Worm (Caenorhabditis elegans): ENCODE data around the gene srh-250.

The srh-250 gene

DNA sequence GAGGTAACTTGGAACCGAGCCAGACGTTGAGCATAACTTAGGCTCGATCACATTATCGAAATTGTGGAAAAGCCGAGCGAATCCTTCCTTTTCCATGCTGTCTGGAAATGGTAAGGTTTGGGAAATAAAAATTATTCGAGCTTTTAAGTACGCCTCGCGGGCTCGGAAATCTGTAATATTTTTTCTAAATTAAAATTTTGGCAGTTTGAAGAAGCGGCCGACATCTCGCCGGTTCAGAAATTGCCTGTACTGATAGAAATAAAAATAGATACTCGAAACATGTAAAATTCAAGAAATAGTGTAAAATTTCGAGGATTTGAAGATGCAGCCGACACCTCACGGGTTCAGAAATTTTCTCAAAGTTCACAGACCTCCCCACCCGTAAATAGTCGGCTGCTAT is 32.3 kb downstream of the srh-250 start, which contains the start of gene bcmo-2:
TSS of gene bcmo-2 (minus strand) at position 101 of the 400 bp plus-strand sequence.
- TF ChIP-seq snpc-4 (GFP tag; optimal IDR thresholded peaks at IDR 0.05) = no peak
- TF ChIP-seq snpc-4 (tag; optimal IDR thresholded peaks at IDR 0.05) = peak in 2 of 4 experiments; percentile 1 to 35
- no peak for TF ChIP-seq snpc-1.1 (tag; optimal IDR thresholded peaks at IDR 0.05; ENCODE audit: insufficient read depth)

DNA sequence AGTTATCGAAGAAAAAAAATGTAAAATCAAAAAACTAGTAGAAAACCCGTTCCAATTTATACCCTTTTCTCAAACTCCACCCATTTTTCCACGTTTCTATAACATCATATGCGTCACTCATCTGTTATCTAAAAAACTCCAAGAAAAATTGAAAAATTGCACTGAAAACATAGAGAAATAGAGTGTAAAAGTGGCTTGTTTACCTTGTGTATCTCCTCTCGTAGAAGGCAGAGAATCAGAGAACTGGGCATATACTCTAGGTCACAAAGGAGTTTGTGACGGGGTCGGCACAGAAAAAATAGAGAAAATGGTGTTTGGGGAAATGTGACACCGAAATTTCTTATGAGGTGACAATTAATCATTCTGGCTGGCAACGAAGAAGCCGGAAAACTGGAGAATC is 32.9 kb downstream of the srh-250 start:
- TF ChIP-seq nhr-120 (GFP tag; IDR thresholded peaks at IDR 0.05) (no peak), nhr-179 (tag; optimal IDR thresholded peaks at IDR 0.05) (no peak), lin-35 (GFP tag; optimal IDR thresholded peaks at IDR 0.05) (no peak), let-607 (tag; optimal IDR thresholded peaks at IDR 0.05) (peak in 1 of 2 experiments; percentile 18), hlh-26 (GFP tag; conservative IDR thresholded peaks at IDR 0.05) (no peak), attf-5 (GFP tag; optimal IDR thresholded peaks at IDR 0.05) (peak; percentile 53), nhr-80 (tag; optimal IDR thresholded peaks at IDR 0.05) (peak; percentile 87), sea-2 (GFP tag; IDR thresholded peaks at IDR 0.05) (no peak), hmg-1.2 (GFP tag; IDR thresholded peaks at IDR 0.05) (peak; percentile 43; the same call in 1 of the 2 replicates), F49E8.2 (tag; optimal IDR thresholded peaks at IDR 0.05; ENCODE audit: insufficient read depth) (no peak), pha-4 (tag; optimal IDR thresholded peaks at IDR 0.05) (peak; percentile 52), dox-1 (GFP tag; IDR thresholded peaks at IDR 0.05) (peak; percentile 45; the same call in 1 of the 2 replicates), Y56A3A.18 (GFP tag; IDR thresholded peaks at IDR 0.05) (no peak), nfyb-1 (GFP tag; IDR thresholded peaks at IDR 0.05) (peak; percentile 71; the same call in 1 of the 2 replicates), cebp-1 (GFP tag; IDR thresholded peaks at IDR 0.05) (no peak), cebp-1 (tag; optimal IDR thresholded peaks at IDR 0.05) (peak; percentile 55)

DNA sequence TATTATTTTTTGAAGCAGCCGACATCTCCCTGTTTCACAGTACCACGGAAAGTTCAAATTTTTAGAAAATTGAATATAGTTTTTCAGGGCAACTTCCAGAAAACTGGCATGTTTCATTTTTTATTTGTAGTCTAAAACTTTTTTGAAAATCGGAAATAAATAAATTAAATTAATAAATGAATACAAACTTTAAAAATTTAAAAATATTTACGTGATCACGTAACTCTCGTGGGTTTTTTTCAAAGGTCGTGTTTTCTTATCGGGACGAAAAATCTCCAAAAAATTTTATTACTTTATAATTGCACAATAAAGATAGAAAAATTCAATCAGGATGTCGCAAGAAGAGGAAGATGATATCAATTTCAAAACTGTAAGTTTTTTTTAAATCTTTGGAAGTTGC is 33.3 kb downstream of the srh-250 start, which contains the start of gene F53C3.1:
TSS of gene F53C3.1 (plus strand) at position 301 of the 400 bp plus-strand sequence.
- TF ChIP-seq let-526 (GFP tag; IDR thresholded peaks at IDR 0.05) (no peak), F10E7.11 (tag; optimal IDR thresholded peaks at IDR 0.05) (no peak), zim-3 (tag; optimal IDR thresholded peaks at IDR 0.05) (no peak), Y95B8A.8 (GFP tag; IDR thresholded peaks at IDR 0.05) (no peak), Y53F4B.3 (GFP tag; IDR thresholded peaks at IDR 0.05) (no peak), attf-5 (GFP tag; optimal IDR thresholded peaks at IDR 0.05) (no peak), egl-18 (GFP tag; IDR thresholded peaks at IDR 0.05) (no peak), sdz-38 (tag; optimal IDR thresholded peaks at IDR 0.05) (no peak), pbrm-1 (GFP tag; IDR thresholded peaks at IDR 0.05) (no peak), ekl-4 (GFP tag; IDR thresholded peaks at IDR 0.05) (no peak), F57C9.4 (tag; optimal IDR thresholded peaks at IDR 0.05) (no peak), dpff-1 (tag; optimal IDR thresholded peaks at IDR 0.05) (no peak), hsf-1 (GFP tag; IDR thresholded peaks at IDR 0.05) (no peak), repo-1 (tag; optimal IDR thresholded peaks at IDR 0.05) (no peak), cebp-1 (GFP tag; IDR thresholded peaks at IDR 0.05) (no peak), cebp-1 (tag; optimal IDR thresholded peaks at IDR 0.05) (no peak), lsy-27 (tag; optimal IDR thresholded peaks at IDR 0.05; ENCODE audit: borderline replicate concordance, insufficient read depth) (no peak), ztf-28 (GFP tag; IDR thresholded peaks at IDR 0.05) (no peak), lir-1 (GFP tag; conservative IDR thresholded peaks at IDR 0.05) (no peak)
